Worm (Caenorhabditis elegans) whole organism, midembryonic: Measurements from ENCODE around the gene F46F5.7.

ENCODE experiments used
- T22C8.4 ChIP-seq: fragments of 200-800 bp; sonication (Bioruptor generic); IDR thresholded peaks from 2 replicates; pipeline ENCODE4 v1.3.6; 2022; ENCODE audit warnings: missing genetic modification characterization, missing compliant biosample characterization
- cog-1 ChIP-seq: sonication (generic microtip); optimal IDR thresholded peaks from 2 replicates; lab custom pipeline; 2016; ENCODE audit warnings: missing genetic modification characterization, missing compliant biosample characterization
- flt-1 ChIP-seq: fragments of 200-800 bp; sonication (Bioruptor generic); IDR thresholded peaks from 2 replicates; pipeline ENCODE4 v1.3.6; 2022; ENCODE audit warnings: missing genetic modification characterization, missing compliant biosample characterization
- klf-2 ChIP-seq: fragments of 200-800 bp; sonication (Bioruptor generic); conservative IDR thresholded peaks from 2 replicates; pipeline ENCODE4 v1.3.6; 2022; ENCODE audit warnings: missing genetic modification reagents, missing genetic modification characterization, missing compliant biosample characterization
- med-1 ChIP-seq: sonication (generic microtip); optimal IDR thresholded peaks from 2 replicates; lab custom pipeline; 2017; ENCODE audit warnings: missing genetic modification characterization, mild to moderate bottlenecking, missing compliant biosample characterization, antibody characterized with exemption, missing genetic modification reagents; ENCODE audit not compliant: insufficient read depth
- ref-1 ChIP-seq: fragments of 200-800 bp; sonication (Bioruptor generic); conservative IDR thresholded peaks from 2 replicates; pipeline ENCODE4 v1.3.6; 2022; ENCODE audit warnings: missing genetic modification reagents, missing genetic modification characterization, missing compliant biosample characterization
- tab-1 ChIP-seq: fragments of 200-800 bp; sonication (Bioruptor generic); IDR thresholded peaks from 2 replicates; pipeline ENCODE4 v1.3.6; 2022; ENCODE audit warnings: missing genetic modification characterization, missing compliant biosample characterization
- ztf-23 ChIP-seq: fragments of 200-800 bp; sonication (Bioruptor generic); IDR thresholded peaks from 2 replicates; pipeline ENCODE4 v1.3.6; 2022; ENCODE audit warnings: missing genetic modification reagents, missing genetic modification characterization, missing compliant biosample characterization
- ztf-29 ChIP-seq: fragments of 200-800 bp; sonication (Bioruptor generic); IDR thresholded peaks from 2 replicates; pipeline ENCODE4 v1.3.6; 2022; ENCODE audit warnings: missing genetic modification reagents, missing genetic modification characterization, missing compliant biosample characterization

The F46F5.7 gene

DNA sequence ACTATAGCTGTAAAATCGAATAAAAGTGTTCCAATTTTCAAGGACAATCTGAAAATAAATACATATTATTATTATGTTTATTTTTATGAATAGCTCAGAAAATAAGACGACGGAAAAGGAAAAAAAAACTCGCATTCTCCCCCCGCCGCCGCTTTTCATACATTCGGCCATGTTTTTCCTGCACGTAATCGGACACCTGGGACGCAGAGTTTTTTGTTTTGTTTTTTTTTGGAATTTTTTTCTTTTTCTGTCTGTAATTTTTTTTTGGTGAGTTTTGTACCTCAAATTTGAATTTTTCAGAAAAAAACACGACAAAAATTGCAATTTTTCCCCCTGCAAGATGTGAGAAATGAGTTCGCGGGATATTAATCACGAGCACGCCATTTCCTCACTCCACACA is 50.2 kb downstream of the F46F5.7 start, which contains the start of gene C08G5.6:
TSS of gene C08G5.6 (plus strand) at position 301 of the 400 bp plus-strand sequence.
- no peak for TF ChIP-seq T22C8.4 (GFP tag; lab: Robert Waterston, UW)
- no peak for TF ChIP-seq med-1 (GFP tag; lab: Kevin White, UChicago)
- no peak for TF ChIP-seq ref-1 (GFP tag; lab: Robert Waterston, UW)
- no peak for TF ChIP-seq ztf-29 (GFP tag; lab: Robert Waterston, UW)
- no peak for TF ChIP-seq ztf-23
- no peak for TF ChIP-seq klf-2 (GFP tag; lab: Robert Waterston, UW)
- no peak for TF ChIP-seq tab-1 (GFP tag; lab: Robert Waterston, UW)
- TF ChIP-seq cog-1 (tag; lab: Kevin White, UChicago): no peak
- no peak for TF ChIP-seq flt-1

DNA sequence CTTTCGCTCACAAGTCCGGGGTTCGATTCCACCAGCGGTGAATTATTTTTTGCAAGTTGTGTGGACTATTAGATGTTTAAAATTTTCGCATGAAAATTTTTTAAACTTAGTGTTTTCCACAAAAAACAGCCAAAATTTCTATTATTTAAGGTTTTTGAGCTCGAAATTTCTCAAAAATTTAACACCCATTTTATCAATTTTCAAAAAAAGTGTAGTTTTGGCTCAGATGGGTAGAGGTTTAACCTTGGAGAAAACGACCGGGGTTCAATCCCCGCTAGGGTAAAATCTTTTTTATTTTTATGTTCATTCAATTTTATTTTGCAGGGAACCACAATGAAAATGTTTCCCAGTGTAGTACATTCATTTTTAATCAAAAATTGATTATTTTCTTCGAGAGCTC is 51.2 kb downstream of the F46F5.7 start:
- no peak for TF ChIP-seq ref-1 (GFP tag; lab: Robert Waterston, UW)
- no peak for TF ChIP-seq klf-2 (GFP tag; lab: Robert Waterston, UW)
- no peak for TF ChIP-seq tab-1 (GFP tag; lab: Robert Waterston, UW)
- TF ChIP-seq flt-1: no peak
- TF ChIP-seq ztf-29 (GFP tag; lab: Robert Waterston, UW): no peak
- TF ChIP-seq ztf-23: no peak
- TF ChIP-seq med-1 (GFP tag; lab: Kevin White, UChicago): no peak
- no peak for TF ChIP-seq cog-1 (tag; lab: Kevin White, UChicago)
- TF ChIP-seq T22C8.4 (GFP tag; lab: Robert Waterston, UW): no peak
